Fruit fly (Drosophila melanogaster): ENCODE data around the gene Hsc70-4.

DNA sequence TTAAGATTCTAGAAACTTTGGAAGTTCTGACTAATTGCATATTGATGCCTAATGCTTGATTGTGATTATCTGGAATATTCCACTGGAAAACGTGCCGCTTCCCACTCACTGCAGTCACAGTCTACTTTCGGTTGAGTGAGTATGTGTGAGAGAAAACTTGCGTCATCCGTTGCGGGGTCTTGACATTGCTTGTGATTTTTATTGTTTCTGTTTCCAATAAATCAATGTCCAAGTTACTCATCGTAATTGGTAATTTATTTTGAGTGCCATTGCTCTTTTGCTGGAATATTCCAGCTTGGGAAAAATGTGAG is 514 bp downstream of the Hsc70-4 start:
- TF ChIP-seq Jra (GFP tag; optimal IDR thresholded peaks at IDR 0.05), result no peak
- no peak for TF ChIP-seq dl (GFP tag; optimal IDR thresholded peaks at IDR 0.05; ENCODE audit: insufficient read depth in 1 of 2, partially characterized antibody in 2 of 2)
- TF ChIP-seq fru (GFP tag; optimal IDR thresholded peaks at IDR 0.05), result no peak
- TF ChIP-seq CrebA (GFP tag; optimal IDR thresholded peaks at IDR 0.05; ENCODE audit: borderline replicate concordance), result no peak
- no peak for TF ChIP-seq psq (GFP tag; optimal IDR thresholded peaks at IDR 0.05)
- no peak for TF ChIP-seq br (GFP tag; optimal IDR thresholded peaks at IDR 0.05)
- TF ChIP-seq usp (GFP tag; optimal IDR thresholded peaks at IDR 0.05), result no peak
- no peak for TF ChIP-seq CG9705 (GFP tag; optimal IDR thresholded peaks at IDR 0.05)
- TF ChIP-seq Dfd (GFP tag; optimal IDR thresholded peaks at IDR 0.05), result no peak
- TF ChIP-seq Rel (GFP tag; optimal IDR thresholded peaks at IDR 0.05), result no peak
- no peak for TF ChIP-seq Rel (tag; optimal IDR thresholded peaks at IDR 0.05)
- TF ChIP-seq sage (GFP tag; optimal IDR thresholded peaks at IDR 0.05), result no peak
- TF ChIP-seq Hr78 (GFP tag; optimal IDR thresholded peaks at IDR 0.05), result no peak
